Worm (Caenorhabditis elegans): Measurements from ENCODE around the gene F58F12.4.

Gene F58F12.4

DNA sequence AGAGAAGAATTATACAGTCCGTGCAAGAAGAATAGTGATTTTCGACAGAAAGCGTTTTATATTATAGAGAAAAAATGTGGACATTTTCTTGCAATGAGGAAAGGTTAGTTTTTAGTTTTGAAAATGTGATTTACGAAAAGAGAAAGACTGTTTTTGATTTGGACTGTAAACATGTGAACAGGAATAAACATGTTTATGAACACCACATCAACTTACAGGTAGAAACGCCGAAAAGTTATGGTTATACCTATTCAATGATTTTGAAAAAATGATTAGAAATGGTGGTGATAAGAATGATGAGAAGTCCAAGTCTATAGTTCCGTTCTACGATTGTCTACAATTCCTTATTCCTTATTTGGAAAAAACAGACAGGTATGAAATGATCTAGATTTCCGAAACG is 42.1 kb upstream of the F58F12.4 start:
- no peak for TF ChIP-seq ets-4 (tag; optimal IDR thresholded peaks at IDR 0.05)
- TF ChIP-seq nhr-232 (tag; optimal IDR thresholded peaks at IDR 0.05) = no peak
- TF ChIP-seq nhr-11 (tag; optimal IDR thresholded peaks at IDR 0.05) = no peak
- no peak for TF ChIP-seq lim-6 (tag; optimal IDR thresholded peaks at IDR 0.05)
- no peak for TF ChIP-seq F13H6.1 (tag; optimal IDR thresholded peaks at IDR 0.05)
- no peak for TF ChIP-seq odd-2 (tag; optimal IDR thresholded peaks at IDR 0.05)
- no peak for TF ChIP-seq mec-3 (tag; optimal IDR thresholded peaks at IDR 0.05; ENCODE audit: borderline replicate concordance)
- TF ChIP-seq Y22D7AL.16 (tag; optimal IDR thresholded peaks at IDR 0.05) = no peak
- TF ChIP-seq ahr-1 (tag; optimal IDR thresholded peaks at IDR 0.05) = no peak
- no peak for TF ChIP-seq sdc-2 (tag; optimal IDR thresholded peaks at IDR 0.05)
- TF ChIP-seq ceh-45 (GFP tag; IDR thresholded peaks at IDR 0.05) = no peak

DNA sequence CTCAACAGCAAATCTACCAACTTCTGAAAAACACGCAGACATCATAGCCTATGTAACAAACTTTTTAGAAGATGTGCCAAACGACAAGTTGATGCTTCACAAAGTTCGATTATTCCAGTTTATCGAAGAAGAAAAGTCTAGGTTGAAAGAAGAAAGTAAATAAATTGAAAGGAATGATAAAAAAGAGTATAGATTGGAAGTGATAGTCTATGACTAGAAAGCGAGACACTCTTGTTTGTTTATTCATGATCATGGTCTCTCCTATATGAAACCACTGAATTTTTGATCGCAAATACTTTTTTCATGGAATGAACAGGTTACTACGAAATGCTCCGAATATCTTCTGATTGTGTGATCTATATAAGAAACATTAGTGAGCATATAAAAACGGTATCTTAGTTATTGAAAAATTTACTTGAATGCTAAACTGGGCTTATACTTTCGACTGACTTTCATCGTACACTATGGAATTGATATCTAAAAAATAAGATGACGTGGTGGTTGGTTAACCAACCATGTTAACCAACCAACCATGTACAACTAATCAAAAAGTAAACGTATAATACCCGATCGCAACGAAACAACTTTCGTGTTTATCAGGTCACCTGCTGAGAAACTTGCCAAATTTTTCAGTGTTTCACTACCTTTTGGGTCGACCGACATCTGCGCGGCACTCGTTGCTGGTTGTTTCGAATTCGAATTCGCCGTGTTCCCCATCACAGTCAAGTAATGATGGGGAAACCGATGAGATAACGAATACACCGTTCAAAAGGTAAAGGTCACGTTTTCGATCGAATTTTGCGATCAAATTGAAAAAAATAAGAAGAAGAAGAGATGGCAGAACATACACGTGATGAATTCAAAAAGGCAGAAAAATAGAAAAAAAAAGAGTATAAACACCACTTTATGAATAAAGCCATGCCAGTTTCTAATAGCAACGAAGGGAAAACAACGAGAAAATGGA is 41.1 kb upstream of the F58F12.4 start, which contains the start of gene C32D5.8:
Gene C32D5.8 (minus strand): TSS at position 770 of the 964 bp plus-strand sequence.
- TF ChIP-seq pqm-1 (tag; optimal IDR thresholded peaks at IDR 0.05) (no peak), sdc-2 (tag; optimal IDR thresholded peaks at IDR 0.05) (no peak), hlh-8 (tag; optimal IDR thresholded peaks at IDR 0.05) (no peak), elt-2 (tag; optimal IDR thresholded peaks at IDR 0.05) (no peak)

DNA sequence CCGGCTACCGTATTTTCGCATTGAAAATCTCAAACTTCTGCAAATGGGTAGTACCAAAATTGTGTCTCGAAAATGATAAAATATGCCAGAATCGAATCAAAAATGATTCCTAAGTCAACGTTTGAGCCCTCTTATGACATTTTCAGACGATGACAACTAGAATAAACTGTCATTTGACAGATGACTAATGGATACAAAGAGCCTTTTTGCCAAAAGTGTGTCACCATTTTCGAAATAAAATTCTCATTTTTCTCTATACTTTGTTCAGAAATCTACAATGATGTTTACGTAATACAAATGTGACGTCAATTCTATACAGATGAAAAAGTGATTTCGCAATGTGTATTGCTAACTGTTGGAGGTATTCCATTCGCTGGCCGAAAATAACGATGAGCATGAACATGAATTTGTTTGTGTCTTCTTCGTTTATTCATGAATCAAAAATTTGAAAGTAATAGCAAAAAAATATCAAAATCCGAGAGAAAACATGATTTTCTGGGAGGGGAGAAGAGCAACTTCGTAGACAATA is 40.0 kb upstream of the F58F12.4 start:
- TF ChIP-seq ama-1 (optimal IDR thresholded peaks at IDR 0.05) = peak; percentile 77
- no peak for TF ChIP-seq C08G9.2 (tag; optimal IDR thresholded peaks at IDR 0.05)

DNA sequence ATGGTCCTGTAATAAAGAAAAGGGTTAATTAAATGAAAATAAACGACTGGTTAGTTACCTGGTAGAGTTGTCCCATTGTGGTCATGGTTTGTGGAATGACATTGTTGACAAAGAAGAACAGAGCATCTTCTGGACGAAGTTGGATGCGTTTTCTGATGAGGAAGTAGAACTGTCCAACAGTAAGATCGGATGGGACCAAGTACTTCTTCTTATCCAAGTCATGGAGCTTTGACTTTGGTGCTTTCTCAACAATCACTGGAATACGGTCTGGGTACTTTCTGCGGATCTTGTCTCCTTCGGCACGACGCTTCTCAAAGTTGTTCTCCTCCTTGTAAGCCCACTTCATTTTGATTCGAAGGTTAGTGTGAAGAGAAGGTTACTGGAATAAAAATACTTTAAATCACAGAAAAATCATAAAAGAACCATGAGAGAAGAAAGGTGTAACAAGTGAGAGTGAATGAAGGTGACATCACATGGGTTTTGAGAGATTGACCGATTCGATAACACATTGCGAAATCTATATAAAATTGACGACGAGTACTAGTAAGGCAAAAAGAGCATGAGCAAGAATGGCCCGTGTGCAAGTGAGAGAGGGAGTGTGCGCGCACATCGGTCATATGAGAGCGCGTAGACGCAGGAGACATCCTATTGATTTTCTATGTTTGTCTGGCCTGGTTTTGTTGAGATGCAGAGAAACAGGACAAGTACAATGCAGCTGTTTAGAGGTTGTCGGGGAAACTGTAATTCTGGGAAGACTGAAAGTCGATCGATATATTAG is 39.0 kb upstream of the F58F12.4 start, which contains the start of gene lgg-1:
Gene lgg-1 (minus strand): TSS at position 379 of the 778 bp plus-strand sequence.
- TF ChIP-seq hlh-6 (tag; optimal IDR thresholded peaks at IDR 0.05) (no peak), unc-86 (tag; optimal IDR thresholded peaks at IDR 0.05) (no peak), K09A11.1 (tag; optimal IDR thresholded peaks at IDR 0.05; ENCODE audit: insufficient read depth) (no peak), F13H6.1 (tag; optimal IDR thresholded peaks at IDR 0.05) (no peak), madf-2 (tag; optimal IDR thresholded peaks at IDR 0.05) (peak; percentile 43), pha-2 (tag; optimal IDR thresholded peaks at IDR 0.05) (no peak), tbx-2 (tag; optimal IDR thresholded peaks at IDR 0.05) (peak; percentile 43), sdc-2 (tag; optimal IDR thresholded peaks at IDR 0.05) (no peak), nhr-232 (tag; optimal IDR thresholded peaks at IDR 0.05) (no peak), fax-1 (tag; optimal IDR thresholded peaks at IDR 0.05) (no peak), ceh-48 (tag; optimal IDR thresholded peaks at IDR 0.05) (peak; percentile 95), unc-55 (GFP tag; optimal IDR thresholded peaks at IDR 0.05) (peak; percentile 2), pat-9 (tag; optimal IDR thresholded peaks at IDR 0.05) (no peak), ceh-18 (tag; optimal IDR thresholded peaks at IDR 0.05) (peak; percentile 24), syd-9 (tag; optimal IDR thresholded peaks at IDR 0.05) (no peak), hlh-30 (tag; optimal IDR thresholded peaks at IDR 0.05; ENCODE audit: insufficient read depth) (peak; percentile 89), nfya-1 (tag; optimal IDR thresholded peaks at IDR 0.05) (peak; percentile 39), ceh-34 (tag; optimal IDR thresholded peaks at IDR 0.05) (no peak), ceh-31 (tag; optimal IDR thresholded peaks at IDR 0.05) (peak; percentile 24), pax-1 (tag; optimal IDR thresholded peaks at IDR 0.05) (peak; percentile 33), unc-42 (tag; optimal IDR thresholded peaks at IDR 0.05) (no peak), ceh-24 (tag; optimal IDR thresholded peaks at IDR 0.05) (no peak), dve-1 (tag; optimal IDR thresholded peaks at IDR 0.05) (no peak), ceh-19 (GFP tag; optimal IDR thresholded peaks at IDR 0.05) (no peak), rnt-1 (tag; optimal IDR thresholded peaks at IDR 0.05) (no peak), che-1 (tag; optimal IDR thresholded peaks at IDR 0.05) (no peak), unc-3 (GFP tag; conservative IDR thresholded peaks at IDR 0.05) (0 out of 2 replicates have a peak, but pooled peaks have one; percentile 31), unc-3 (tag; optimal IDR thresholded peaks at IDR 0.05) (no peak)

Measured in whole organism, late embryonic.